Fruit fly (Drosophila melanogaster): ENCODE results near the gene CG13295.

The CG13295 gene

dm6 chr3L:6054803-6055202, 20.2 kb downstream of the CG13295 start, which contains the start of gene tant (continued):
- peak; percentile 16 for TF ChIP-seq shn (GFP tag; optimal IDR thresholded peaks at IDR 0.05)
- TF ChIP-seq Optix (GFP tag; IDR thresholded peaks at IDR 0.05): no peak
- TF ChIP-seq CG1529 (GFP tag; optimal IDR thresholded peaks at IDR 0.05): no peak
- TF ChIP-seq CG17829 (tag; optimal IDR thresholded peaks at IDR 0.05): peak; percentile 8
- TF ChIP-seq CG10147 (GFP tag; optimal IDR thresholded peaks at IDR 0.05): no peak
- TF ChIP-seq gfzf (GFP tag; optimal IDR thresholded peaks at IDR 0.05): peak; percentile 57
- no peak for TF ChIP-seq CG4328 (GFP tag; optimal IDR thresholded peaks at IDR 0.05)
- TF ChIP-seq Jarid2 (GFP tag; optimal IDR thresholded peaks at IDR 0.05): peak; percentile 15
- no peak for TF ChIP-seq CG31224 (GFP tag; IDR thresholded peaks at IDR 0.05)
- TF ChIP-seq hkb (optimal IDR thresholded peaks at IDR 0.05): peak; percentile 81
- no peak for TF ChIP-seq hkb (GFP tag; IDR thresholded peaks at IDR 0.05)
- TF ChIP-seq disco-r (GFP tag; optimal IDR thresholded peaks at IDR 0.05): no peak
- no peak for TF ChIP-seq Dbx (GFP tag; IDR thresholded peaks at IDR 0.05)
- TF ChIP-seq ken (GFP tag; IDR thresholded peaks at IDR 0.05): no peak
- TF ChIP-seq Rfx (GFP tag; IDR thresholded peaks at IDR 0.05): peak; percentile 40; the same call in 1 of the 2 replicates
- no peak for TF ChIP-seq CG7271 (tag; optimal IDR thresholded peaks at IDR 0.05)
- peak; percentile 51 for TF ChIP-seq MBD-R2 (GFP tag; IDR thresholded peaks at IDR 0.05)
- peak; percentile 11 for TF ChIP-seq Xbp1 (GFP tag; optimal IDR thresholded peaks at IDR 0.05)
- TF ChIP-seq CG18599 (GFP tag; optimal IDR thresholded peaks at IDR 0.05): no peak
- no peak for TF ChIP-seq CG7786 (GFP tag; optimal IDR thresholded peaks at IDR 0.05)
- TF ChIP-seq CG9876 (GFP tag; optimal IDR thresholded peaks at IDR 0.05): peak; percentile 36
- TF ChIP-seq Rx (GFP tag; IDR thresholded peaks at IDR 0.05): no peak
- no peak for TF ChIP-seq CG12942 (GFP tag; optimal IDR thresholded peaks at IDR 0.05)
- TF ChIP-seq Sry-δ (GFP tag; optimal IDR thresholded peaks at IDR 0.05): peak; percentile 98
- TF ChIP-seq Max (GFP tag; optimal IDR thresholded peaks at IDR 0.05): peak; percentile 6
- TF ChIP-seq inv (GFP tag; IDR thresholded peaks at IDR 0.05; ENCODE audit: partially characterized antibody): peak; percentile 92
- TF ChIP-seq tll (GFP tag; optimal IDR thresholded peaks at IDR 0.05): peak; percentile 7 to 33
- TF ChIP-seq chif (GFP tag; optimal IDR thresholded peaks at IDR 0.05): peak in 1 of 2 experiments; percentile 13
- no peak for TF ChIP-seq ara (GFP tag; IDR thresholded peaks at IDR 0.05)
- TF ChIP-seq CG10565 (GFP tag; optimal IDR thresholded peaks at IDR 0.05): no peak
- no peak for TF ChIP-seq CG43689 (GFP tag; IDR thresholded peaks at IDR 0.05)
- TF ChIP-seq CG9797 (GFP tag; optimal IDR thresholded peaks at IDR 0.05): peak; percentile 43
- TF ChIP-seq sd (tag; optimal IDR thresholded peaks at IDR 0.05): no peak
- peak; percentile 17 for TF ChIP-seq CG15601 (tag; optimal IDR thresholded peaks at IDR 0.05)
- TF ChIP-seq Myb (GFP tag; optimal IDR thresholded peaks at IDR 0.05): peak; percentile 100
- no peak for TF ChIP-seq HLH54F (GFP tag; optimal IDR thresholded peaks at IDR 0.05)
- TF ChIP-seq hb (GFP tag; IDR thresholded peaks at IDR 0.05; ENCODE audit: partially characterized antibody): peak; percentile 81
- TF ChIP-seq lbe (GFP tag; optimal IDR thresholded peaks at IDR 0.05): no peak
- TF ChIP-seq HHEX (GFP tag; optimal IDR thresholded peaks at IDR 0.05): no peak
- no peak for TF ChIP-seq Neu2 (GFP tag; optimal IDR thresholded peaks at IDR 0.05; ENCODE audit: borderline replicate concordance)
- no peak for TF ChIP-seq CG5180 (GFP tag; optimal IDR thresholded peaks at IDR 0.05)
- no peak for TF ChIP-seq ase (GFP tag; IDR thresholded peaks at IDR 0.05)
- TF ChIP-seq tio (GFP tag; optimal IDR thresholded peaks at IDR 0.05): no peak
- TF ChIP-seq nom (GFP tag; optimal IDR thresholded peaks at IDR 0.05): no peak
- peak; percentile 92 for TF ChIP-seq CG13287 (GFP tag; IDR thresholded peaks at IDR 0.05; ENCODE audit: partially characterized antibody)
- peak; percentile 68 for TF ChIP-seq CTCF (GFP tag; optimal IDR thresholded peaks at IDR 0.05)
- TF ChIP-seq CG17612 (GFP tag; IDR thresholded peaks at IDR 0.05): no peak
- peak; percentile 85 for TF ChIP-seq bbx (GFP tag; IDR thresholded peaks at IDR 0.05; ENCODE audit: partially characterized antibody)
- TF ChIP-seq CG17186 (GFP tag; optimal IDR thresholded peaks at IDR 0.05): peak; percentile 72
- no peak for TF ChIP-seq seq (GFP tag; IDR thresholded peaks at IDR 0.05)
- peak; percentile 27 for TF ChIP-seq dm (GFP tag; optimal IDR thresholded peaks at IDR 0.05)
- TF ChIP-seq bab2 (GFP tag; optimal IDR thresholded peaks at IDR 0.05): no peak
